Worm (Caenorhabditis elegans): ENCODE measurements around the gene atrn-1.

- TF ChIP-seq flt-1 (GFP tag; IDR thresholded peaks at IDR 0.05) (no peak), med-1 (GFP tag; optimal IDR thresholded peaks at IDR 0.05; ENCODE audit: insufficient read depth) (no peak), T22C8.4 (GFP tag; IDR thresholded peaks at IDR 0.05) (no peak), klf-2 (GFP tag; conservative IDR thresholded peaks at IDR 0.05) (no peak)
Measured at ce11 chrX:14715459-14715858, 4.1 kb downstream of the atrn-1 start.
